Fruit fly (Drosophila melanogaster) S2 (cell line): ENCODE results near the gene eIF4E6.
A peak's percentile ranks its signal among the peaks of the same experiment; 100 is the strongest.

ENCODE experiments used
- CG8478 ChIP-seq: fragments of >200 bp; optimal IDR thresholded peaks from 2 replicates; lab custom pipeline; 2018
- CTCF ChIP-seq, 2 experiments: fragments of >200 bp; optimal IDR thresholded peaks; 2 replicates each; lab custom pipeline; 2018

The eIF4E6 gene

dm6 chr3R:29062717-29063206 is 35.8 kb upstream of the eIF4E6 start, which contains the start of the genes Cul5 and Bicra:
Gene Cul5 (minus strand): TSS chr3R:29062975.
Gene Bicra (plus strand): TSS chr3R:29063040.
- TF ChIP-seq CG8478 (lab: Kevin White, UChicago) (no peak), CTCF (optimal IDR thresholded peaks at IDR 0.05; lab: Kevin White, UChicago) (no peak)

dm6 chr3R:29059385-29059784 is 32.4 kb upstream of the eIF4E6 start:
- TF ChIP-seq CTCF (optimal IDR thresholded peaks at IDR 0.05; lab: Kevin White, UChicago) (no peak), CG8478 (lab: Kevin White, UChicago) (no peak)

dm6 chr3R:29055710-29056109 is 28.7 kb upstream of the eIF4E6 start, which contains the start of gene Sirt7:
Gene Sirt7 (plus strand): TSS chr3R:29055927.
- peak in 1 of 2 experiments; percentile 27 for TF ChIP-seq CTCF (optimal IDR thresholded peaks at IDR 0.05; lab: Kevin White, UChicago)
- TF ChIP-seq CG8478 (lab: Kevin White, UChicago), result no peak

dm6 chr3R:29054047-29054446 is 27.1 kb upstream of the eIF4E6 start, which contains the start of gene CG11843:
Gene CG11843 (plus strand): TSS chr3R:29054347.
- no peak for TF ChIP-seq CTCF (optimal IDR thresholded peaks at IDR 0.05; lab: Kevin White, UChicago)
- TF ChIP-seq CG8478 (lab: Kevin White, UChicago), result no peak

dm6 chr3R:29052380-29052779 is 25.4 kb upstream of the eIF4E6 start, which contains the start of gene CG11842:
Gene CG11842 (plus strand): TSS chr3R:29052680.
- TF ChIP-seq CTCF (optimal IDR thresholded peaks at IDR 0.05; lab: Kevin White, UChicago), result no peak
- no peak for TF ChIP-seq CG8478 (lab: Kevin White, UChicago)

dm6 chr3R:29050756-29051155 is 23.8 kb upstream of the eIF4E6 start, which contains the start of gene CG11841:
Gene CG11841 (plus strand): TSS chr3R:29051056.
- TF ChIP-seq CG8478 (lab: Kevin White, UChicago) (no peak), CTCF (optimal IDR thresholded peaks at IDR 0.05; lab: Kevin White, UChicago) (no peak)

- TF ChIP-seq CG8478 (lab: Kevin White, UChicago) (no peak), CTCF (optimal IDR thresholded peaks at IDR 0.05; lab: Kevin White, UChicago) (no peak)
Observed at dm6 chr3R:29049055-29049722, 22.2 kb upstream of the eIF4E6 start, which contains the start of gene CG11837. Gene CG11837 (plus strand): TSS chr3R:29049493.

- TF ChIP-seq CTCF (optimal IDR thresholded peaks at IDR 0.05; lab: Kevin White, UChicago) (no peak), CG8478 (lab: Kevin White, UChicago) (no peak)
Observed at dm6 chr3R:29040526-29041195, 13.7 kb upstream of the eIF4E6 start.

dm6 chr3R:29039704-29040430 is 12.9 kb upstream of the eIF4E6 start:
- TF ChIP-seq CG8478 (lab: Kevin White, UChicago) (no peak), CTCF (optimal IDR thresholded peaks at IDR 0.05; lab: Kevin White, UChicago) (no peak)

dm6 chr3R:29038960-29039581 is 12.1 kb upstream of the eIF4E6 start, which contains the start of the genes Slu7 and Pkc98E:
Gene Slu7 (minus strand): TSS chr3R:29039071.
Gene Pkc98E (plus strand): TSS chr3R:29039156.
- no peak for TF ChIP-seq CTCF (optimal IDR thresholded peaks at IDR 0.05; lab: Kevin White, UChicago)
- TF ChIP-seq CG8478 (lab: Kevin White, UChicago), result no peak

- TF ChIP-seq CTCF (optimal IDR thresholded peaks at IDR 0.05; lab: Kevin White, UChicago), result no peak
- no peak for TF ChIP-seq CG8478 (lab: Kevin White, UChicago)
Observed at dm6 chr3R:29033909-29034629, 7.1 kb upstream of the eIF4E6 start, which contains the start of the genes beta4GalNAcTB and Cpsf100. Gene beta4GalNAcTB (minus strand): TSS chr3R:29034008. Gene Cpsf100 (plus strand): TSS chr3R:29034573.

- TF ChIP-seq CG8478 (lab: Kevin White, UChicago) (no peak), CTCF (optimal IDR thresholded peaks at IDR 0.05; lab: Kevin White, UChicago) (no peak)
Observed at dm6 chr3R:29032542-29032941, 5.6 kb upstream of the eIF4E6 start, which contains the start of gene Ssl2. Gene Ssl2 (minus strand): TSS chr3R:29032642.

- no peak for TF ChIP-seq CTCF (optimal IDR thresholded peaks at IDR 0.05; lab: Kevin White, UChicago)
- TF ChIP-seq CG8478 (lab: Kevin White, UChicago), result no peak
Observed at dm6 chr3R:29024671-29025070, 2.3 kb downstream of the eIF4E6 start, which contains the start of gene CG14518. Gene CG14518 (plus strand): TSS chr3R:29024971.
